Worm (Caenorhabditis elegans) whole organism, early embryonic: ENCODE data around the gene vab-3.

Experiments
- F13C5.2 ChIP-seq: sonication (generic microtip); optimal IDR thresholded peaks from 2 replicates; lab custom pipeline; 2017; ENCODE audit warnings: mild to moderate bottlenecking, missing genetic modification characterization, inconsistent platforms, missing compliant biosample characterization
- aly-1 ChIP-seq: sonication (generic microtip); optimal IDR thresholded peaks from 2 replicates; lab custom pipeline; 2016; ENCODE audit warnings: missing genetic modification characterization, missing compliant biosample characterization
- ama-1 ChIP-seq: fragments of 150-350 bp; optimal IDR thresholded peaks from 2 replicates; lab custom pipeline; 2014
- flt-1 ChIP-seq: fragments of 200-800 bp; sonication (Bioruptor generic); IDR thresholded peaks from 2 replicates; pipeline ENCODE4 v1.3.6; 2022; ENCODE audit warnings: missing genetic modification characterization, missing compliant biosample characterization
- scrt-1 ChIP-seq: fragments of 200-800 bp; sonication (Bioruptor generic); IDR thresholded peaks from 2 replicates; pipeline ENCODE4 v1.3.6; 2022; ENCODE audit warnings: missing genetic modification characterization, missing compliant biosample characterization
- sea-1 ChIP-seq: fragments of 200-800 bp; sonication (Bioruptor generic); conservative IDR thresholded peaks from 2 replicates; pipeline ENCODE4 v1.3.6; 2022; ENCODE audit warnings: missing genetic modification characterization, missing compliant biosample characterization
- tbx-11 ChIP-seq: fragments of 200-800 bp; sonication (Bioruptor generic); IDR thresholded peaks from 2 replicates; pipeline ENCODE4 v1.3.6; 2022; ENCODE audit warnings: missing genetic modification characterization, missing compliant biosample characterization
- tbx-37 ChIP-seq: fragments of 200-800 bp; sonication (Bioruptor generic); conservative IDR thresholded peaks from 2 replicates; pipeline ENCODE4 v1.3.6; 2022; ENCODE audit warnings: missing genetic modification reagents, missing genetic modification characterization, missing compliant biosample characterization
- tra-4 ChIP-seq: sonication (generic microtip); optimal IDR thresholded peaks from 2 replicates; lab custom pipeline; 2017; ENCODE audit warnings: missing genetic modification characterization, missing compliant biosample characterization

DNA sequence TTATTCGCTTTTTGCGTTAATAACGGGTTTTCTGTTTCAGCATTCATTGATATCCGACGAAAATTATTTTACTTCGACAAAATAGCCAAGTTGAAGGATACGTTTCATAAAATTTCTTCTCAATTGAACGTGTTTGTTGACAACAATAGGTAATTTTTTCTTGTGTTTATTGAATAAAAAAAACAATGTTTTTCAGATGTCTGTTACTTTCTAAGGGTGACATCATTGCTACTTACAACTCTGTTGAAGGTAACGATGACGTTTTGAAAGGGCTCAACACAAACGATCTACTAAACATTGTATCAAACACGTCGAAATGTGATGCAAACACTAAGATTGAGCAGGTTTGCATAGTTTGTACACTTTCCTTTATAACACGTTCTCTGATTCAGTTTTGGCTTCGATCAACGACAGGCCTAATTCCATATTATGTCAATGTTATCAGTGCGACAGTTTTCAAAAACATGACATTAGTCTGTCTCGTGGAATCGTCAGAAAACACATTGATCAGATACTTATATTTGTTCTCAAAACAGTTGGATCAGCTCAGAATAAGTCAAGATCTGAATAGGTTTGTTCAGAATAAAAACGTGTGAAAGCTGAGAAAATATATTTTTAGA is 35.0 kb downstream of the vab-3 start:
- TF ChIP-seq scrt-1 (GFP tag; lab: Robert Waterston, UW), result no peak
- TF ChIP-seq ama-1 (lab: Kevin White, UChicago), result no peak
- TF ChIP-seq aly-1 (tag; lab: Kevin White, UChicago), result no peak
- TF ChIP-seq tra-4 (tag; lab: Kevin White, UChicago), result no peak
- no peak for TF ChIP-seq flt-1 (GFP tag; lab: Robert Waterston, UW)
- TF ChIP-seq F13C5.2 (tag; lab: Kevin White, UChicago), result no peak
- TF ChIP-seq sea-1, result no peak
- TF ChIP-seq tbx-37 (GFP tag; lab: Robert Waterston, UW), result no peak
- TF ChIP-seq tbx-11 (GFP tag; lab: Robert Waterston, UW), result no peak
